Fruit fly (Drosophila melanogaster): ENCODE results near the gene ssp7.
"Not testable (repeated sequence)": the region's sequence is repeated elsewhere in the genome, so short reads cannot be mapped to it uniquely, and the experiment has no call there.

Gene ssp7

dm6 chrX:11108148-11108844 lies 31.8 kb downstream of the ssp7 start, which contains the start of gene Hsp60A:
Gene Hsp60A (plus strand): TSS chrX:11108482.
- peak; percentile 1 for TF ChIP-seq noc (tag; optimal IDR thresholded peaks at IDR 0.05)

- TF ChIP-seq noc (tag; optimal IDR thresholded peaks at IDR 0.05), result not testable (repeated sequence)
These were observed 44.1 kb downstream of the ssp7 start, which contains the start of gene CG42249 for dm6 chrX:11095973-11096372. Gene CG42249 (plus strand): TSS chrX:11096273.

dm6 chrX:11095276-11095675 lies 44.8 kb downstream of the ssp7 start:
- TF ChIP-seq noc (tag; optimal IDR thresholded peaks at IDR 0.05), result no peak

- TF ChIP-seq noc (tag; optimal IDR thresholded peaks at IDR 0.05), result no peak
These were observed 47.9 kb downstream of the ssp7 start, which contains the start of gene CG2061 for dm6 chrX:11092201-11092600. Gene CG2061 (plus strand): TSS chrX:11092492.

- no peak for TF ChIP-seq noc (tag; optimal IDR thresholded peaks at IDR 0.05)
These were observed 49.9 kb downstream of the ssp7 start, which contains the start of gene CG2076 for dm6 chrX:11090161-11090560. Gene CG2076 (plus strand): TSS chrX:11090210.

Measured in whole organism, larva.